Worm (Caenorhabditis elegans) whole organism, L2 larva: ENCODE measurements around the gene spe-49.

ENCODE experiments used
- R02D3.7 ChIP-seq: fragments of 150-350 bp; optimal IDR thresholded peaks from 2 replicates; lab custom pipeline; 2014; ENCODE audit warnings: missing biosample characterization, missing genetic modification characterization
- Y55F3AM.14 ChIP-seq: fragments of 200-800 bp; sonication (Bioruptor generic); optimal IDR thresholded peaks from 2 replicates; lab custom pipeline; 2018; ENCODE audit warnings: mild to moderate bottlenecking, missing genetic modification characterization, missing compliant biosample characterization
- elt-1 ChIP-seq: fragments of 150-350 bp; optimal IDR thresholded peaks from 2 replicates; lab custom pipeline; 2014; ENCODE audit warnings: missing biosample characterization, missing genetic modification characterization
- fos-1 ChIP-seq: fragments of 150-350 bp; optimal IDR thresholded peaks from 2 replicates; lab custom pipeline; 2014; ENCODE audit warnings: missing biosample characterization, missing genetic modification characterization
- lin-39 ChIP-seq: fragments of 150-350 bp; optimal IDR thresholded peaks from 2 replicates; lab custom pipeline; 2014; ENCODE audit warnings: missing biosample characterization, missing genetic modification reagents, missing genetic modification characterization
- lsy-2 ChIP-seq, 2 experiments: fragments of 150-350 bp in 1 of 2; sonication (generic microtip) in 1 of 2; optimal IDR thresholded peaks; 2 replicates each; lab custom pipeline; 2014 to 2017; ENCODE audit warnings: missing biosample characterization in 2 of 2, missing genetic modification characterization in 2 of 2
- nhr-11 ChIP-seq: fragments of 150-350 bp; optimal IDR thresholded peaks from 2 replicates; lab custom pipeline; 2014; ENCODE audit warnings: missing biosample characterization, missing genetic modification characterization
- nhr-23 ChIP-seq: fragments of 150-350 bp; optimal IDR thresholded peaks from 2 replicates; lab custom pipeline; 2014; ENCODE audit warnings: missing biosample characterization, missing genetic modification reagents, missing genetic modification characterization
- skn-1 ChIP-seq: sonication (generic microtip); optimal IDR thresholded peaks from 2 replicates; lab custom pipeline; 2017; ENCODE audit warnings: missing biosample characterization, missing genetic modification characterization
- snpc-4 ChIP-seq: fragments of 150-350 bp; optimal IDR thresholded peaks from 2 replicates; lab custom pipeline; 2014; ENCODE audit warnings: missing biosample characterization, missing genetic modification characterization
- unc-39 ChIP-seq: fragments of 150-350 bp; optimal IDR thresholded peaks from 2 replicates; lab custom pipeline; 2014; ENCODE audit warnings: missing biosample characterization, missing genetic modification characterization
- unc-62 ChIP-seq: fragments of 150-350 bp; optimal IDR thresholded peaks from 2 replicates; lab custom pipeline; 2014; ENCODE audit warnings: missing biosample characterization, missing genetic modification reagents, missing genetic modification characterization

ce11 chrV:6311936-6312335 lies 30.8 kb downstream of the spe-49 start:
- no peak for TF ChIP-seq elt-1
- no peak for TF ChIP-seq nhr-23
- TF ChIP-seq lsy-2 (tag; optimal IDR thresholded peaks at IDR 0.05; lab: Kevin White, UChicago) = no peak
- TF ChIP-seq unc-39 (tag; lab: Kevin White, UChicago) = no peak
- no peak for TF ChIP-seq unc-62 (GFP tag; lab: Kevin White, UChicago)
- no peak for TF ChIP-seq skn-1 (tag; lab: Kevin White, UChicago)
- no peak for TF ChIP-seq Y55F3AM.14 (GFP tag; lab: Kevin White, UChicago)
- no peak for TF ChIP-seq lin-39 (tag; lab: Kevin White, UChicago)
- TF ChIP-seq snpc-4 (tag; lab: Kevin White, UChicago) = no peak
- no peak for TF ChIP-seq nhr-11 (tag; lab: Kevin White, UChicago)
- TF ChIP-seq fos-1 (tag; lab: Kevin White, UChicago) = no peak
- TF ChIP-seq R02D3.7 (tag; lab: Kevin White, UChicago) = no peak
